Worm (Caenorhabditis elegans) whole organism, L1 larva: ENCODE measurements around the gene lact-2.

Experiments used
- nhr-237 ChIP-seq: fragments of 150-350 bp; optimal IDR thresholded peaks from 2 replicates; lab custom pipeline; 2014; ENCODE audit warnings: missing biosample characterization, missing genetic modification characterization
- unc-98 ChIP-seq: fragments of 200-800 bp; sonication (Bioruptor generic); IDR thresholded peaks from 2 replicates; pipeline ENCODE4 v1.3.6; 2022; ENCODE audit warnings: missing genetic modification characterization, missing compliant biosample characterization

DNA sequence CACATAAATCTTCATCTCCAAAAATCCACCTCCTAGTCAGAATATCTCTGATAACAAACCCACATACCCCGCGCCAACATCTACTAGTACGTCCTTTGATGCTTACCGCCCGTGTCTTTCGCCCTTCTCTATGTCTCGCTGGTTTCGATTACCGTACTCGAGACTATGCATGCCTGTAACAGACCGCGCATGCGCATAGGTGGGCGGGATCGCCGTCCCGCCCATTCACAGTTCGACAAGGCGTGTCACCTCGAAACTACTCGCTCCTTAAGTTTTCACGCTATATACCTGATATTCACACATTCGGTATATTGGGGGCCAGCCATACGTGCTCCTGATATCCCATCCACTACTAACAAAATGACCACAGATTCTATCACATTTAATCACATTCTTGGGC is 51.8 kb downstream of the lact-2 start, which contains the start of gene pax-3:
- TF ChIP-seq unc-98 (no peak), nhr-237 (tag; lab: Kevin White, UChicago) (no peak)
